Worm (Caenorhabditis elegans) whole organism, L4 larva: ENCODE results near the gene cpt-1.

Experiments
- jun-1 ChIP-seq: fragments of 150-350 bp; optimal IDR thresholded peaks from 2 replicates; lab custom pipeline; 2014; ENCODE audit warnings: missing biosample characterization, missing genetic modification reagents, missing genetic modification characterization
- lin-1 ChIP-seq: fragments of 200-800 bp; sonication (Bioruptor generic); IDR thresholded peaks from 2 replicates; pipeline ENCODE4 v1.3.6; 2022; ENCODE audit warnings: missing genetic modification reagents, missing genetic modification characterization, missing compliant biosample characterization
- nhr-42 ChIP-seq: fragments of 200-800 bp; sonication (Bioruptor generic); IDR thresholded peaks from 2 replicates; pipeline ENCODE4 v1.3.6; 2022; ENCODE audit warnings: missing genetic modification characterization, missing compliant biosample characterization
- unc-62 ChIP-seq, 3 experiments: fragments of 150-350 bp in 1 of 3; sonication (generic microtip); optimal IDR thresholded peaks in 2 of 3; peaks in 1 of 3; 1 replicate in 1 of 3; 2 replicates in 2 of 3; lab custom pipeline; 2014 to 2017; ENCODE audit warnings: missing biosample characterization in 3 of 3, missing genetic modification characterization in 3 of 3, missing genetic modification reagents in 3 of 3, missing genotype in 1 of 3

- TF ChIP-seq nhr-42 (GFP tag; lab: Robert Waterston, UW) (no peak), unc-62 (GFP tag; optimal IDR thresholded peaks at IDR 0.05 in 1 of 2; lab: Kevin White, UChicago) (no peak), unc-62 (tag; optimal IDR thresholded peaks at IDR 0.05; lab: Kevin White, UChicago) (no peak), lin-1 (GFP tag; lab: Robert Waterston, UW) (no peak), jun-1 (tag; lab: Kevin White, UChicago) (no peak)
Observed at ce11 chrII:12760497-12760896, 35.8 kb downstream of the cpt-1 start, which contains the start of gene cnp-2.
